Worm (Caenorhabditis elegans): ENCODE results near the gene hlh-15.

Gene hlh-15

ce11 chrX:2433805-2434204 is 20.6 kb upstream of the hlh-15 start:
- no peak for TF ChIP-seq hnd-1 (tag; optimal IDR thresholded peaks at IDR 0.05)
- peak; percentile 41 for TF ChIP-seq B0310.2 (tag; optimal IDR thresholded peaks at IDR 0.05)
- TF ChIP-seq aly-1 (tag; optimal IDR thresholded peaks at IDR 0.05), result no peak
- TF ChIP-seq ets-7 (tag; optimal IDR thresholded peaks at IDR 0.05), result no peak

ce11 chrX:2432459-2432858 is 19.3 kb upstream of the hlh-15 start:
- TF ChIP-seq scrt-1 (GFP tag; IDR thresholded peaks at IDR 0.05) (0 out of 2 replicates have a peak, but pooled peaks have one; percentile 26), hmg-4 (GFP tag; optimal IDR thresholded peaks at IDR 0.05) (peak; percentile 91), ets-7 (tag; optimal IDR thresholded peaks at IDR 0.05) (no peak), ceh-13 (GFP tag; optimal IDR thresholded peaks at IDR 0.05) (no peak), aly-1 (tag; optimal IDR thresholded peaks at IDR 0.05) (peak; percentile 15), B0310.2 (tag; optimal IDR thresholded peaks at IDR 0.05) (peak; percentile 6), hnd-1 (tag; optimal IDR thresholded peaks at IDR 0.05) (no peak), ceh-36 (tag; optimal IDR thresholded peaks at IDR 0.05) (no peak)

- TF ChIP-seq aly-1 (tag; optimal IDR thresholded peaks at IDR 0.05) (no peak), tbx-37 (GFP tag; conservative IDR thresholded peaks at IDR 0.05) (no peak), hnd-1 (tag; optimal IDR thresholded peaks at IDR 0.05) (no peak), ceh-36 (tag; optimal IDR thresholded peaks at IDR 0.05) (no peak), sea-1 (GFP tag; conservative IDR thresholded peaks at IDR 0.05) (no peak), B0310.2 (tag; optimal IDR thresholded peaks at IDR 0.05) (no peak), hmbx-1 (tag; optimal IDR thresholded peaks at IDR 0.05) (no peak), hmg-4 (GFP tag; optimal IDR thresholded peaks at IDR 0.05) (no peak), ama-1 (optimal IDR thresholded peaks at IDR 0.05) (no peak), ets-7 (tag; optimal IDR thresholded peaks at IDR 0.05) (no peak)
Observed at ce11 chrX:2430317-2430716, 17.1 kb upstream of the hlh-15 start.

- TF ChIP-seq hmbx-1 (tag; optimal IDR thresholded peaks at IDR 0.05) (no peak), F13C5.2 (tag; optimal IDR thresholded peaks at IDR 0.05) (no peak), sea-1 (GFP tag; conservative IDR thresholded peaks at IDR 0.05) (no peak), aly-1 (tag; optimal IDR thresholded peaks at IDR 0.05) (no peak), tra-4 (tag; optimal IDR thresholded peaks at IDR 0.05) (no peak), flt-1 (GFP tag; IDR thresholded peaks at IDR 0.05) (no peak), B0310.2 (tag; optimal IDR thresholded peaks at IDR 0.05) (no peak), tbx-11 (GFP tag; IDR thresholded peaks at IDR 0.05) (no peak), hnd-1 (tag; optimal IDR thresholded peaks at IDR 0.05) (no peak), ceh-36 (tag; optimal IDR thresholded peaks at IDR 0.05) (no peak), ceh-13 (GFP tag; optimal IDR thresholded peaks at IDR 0.05) (no peak), scrt-1 (GFP tag; IDR thresholded peaks at IDR 0.05) (no peak), ets-7 (tag; optimal IDR thresholded peaks at IDR 0.05) (no peak), pes-1 (GFP tag; IDR thresholded peaks at IDR 0.05) (no peak), tbx-37 (GFP tag; conservative IDR thresholded peaks at IDR 0.05) (no peak), hmg-4 (GFP tag; optimal IDR thresholded peaks at IDR 0.05) (no peak), ama-1 (optimal IDR thresholded peaks at IDR 0.05) (no peak)
Observed at ce11 chrX:2427404-2427803, 14.2 kb upstream of the hlh-15 start, which contains the start of gene gcy-31. gcy-31 (minus strand) TSS chrX:2427504.

- TF ChIP-seq ets-7 (tag; optimal IDR thresholded peaks at IDR 0.05) (no peak), hmbx-1 (tag; optimal IDR thresholded peaks at IDR 0.05) (no peak), tra-4 (tag; optimal IDR thresholded peaks at IDR 0.05) (no peak), B0310.2 (tag; optimal IDR thresholded peaks at IDR 0.05) (no peak), hnd-1 (tag; optimal IDR thresholded peaks at IDR 0.05) (no peak), tbx-37 (GFP tag; conservative IDR thresholded peaks at IDR 0.05) (no peak), ceh-13 (GFP tag; optimal IDR thresholded peaks at IDR 0.05) (no peak), aly-1 (tag; optimal IDR thresholded peaks at IDR 0.05) (no peak), ama-1 (optimal IDR thresholded peaks at IDR 0.05) (no peak), sea-1 (GFP tag; conservative IDR thresholded peaks at IDR 0.05) (no peak)
Observed at ce11 chrX:2426932-2427331, 13.8 kb upstream of the hlh-15 start.

ce11 chrX:2425284-2425683 is 12.1 kb upstream of the hlh-15 start:
- TF ChIP-seq tbx-37 (GFP tag; conservative IDR thresholded peaks at IDR 0.05), result no peak
- TF ChIP-seq B0310.2 (tag; optimal IDR thresholded peaks at IDR 0.05), result no peak
- no peak for TF ChIP-seq hmbx-1 (tag; optimal IDR thresholded peaks at IDR 0.05)
- TF ChIP-seq ama-1 (optimal IDR thresholded peaks at IDR 0.05), result no peak
- no peak for TF ChIP-seq F13C5.2 (tag; optimal IDR thresholded peaks at IDR 0.05)

ce11 chrX:2422123-2422522 is 8.9 kb upstream of the hlh-15 start:
- TF ChIP-seq tbx-11 (GFP tag; IDR thresholded peaks at IDR 0.05) (no peak), ama-1 (optimal IDR thresholded peaks at IDR 0.05) (no peak), pes-1 (GFP tag; IDR thresholded peaks at IDR 0.05) (no peak), tbx-37 (GFP tag; conservative IDR thresholded peaks at IDR 0.05) (no peak), hmbx-1 (tag; optimal IDR thresholded peaks at IDR 0.05) (no peak), flt-1 (GFP tag; IDR thresholded peaks at IDR 0.05) (no peak), ets-7 (tag; optimal IDR thresholded peaks at IDR 0.05) (no peak), hnd-1 (tag; optimal IDR thresholded peaks at IDR 0.05) (no peak), sea-1 (GFP tag; conservative IDR thresholded peaks at IDR 0.05) (no peak), F13C5.2 (tag; optimal IDR thresholded peaks at IDR 0.05) (no peak), aly-1 (tag; optimal IDR thresholded peaks at IDR 0.05) (no peak), ceh-13 (GFP tag; optimal IDR thresholded peaks at IDR 0.05) (no peak), hmg-4 (GFP tag; optimal IDR thresholded peaks at IDR 0.05) (no peak), ceh-36 (tag; optimal IDR thresholded peaks at IDR 0.05) (no peak), scrt-1 (GFP tag; IDR thresholded peaks at IDR 0.05) (no peak), B0310.2 (tag; optimal IDR thresholded peaks at IDR 0.05) (no peak), tra-4 (tag; optimal IDR thresholded peaks at IDR 0.05) (no peak)

- TF ChIP-seq ceh-13 (GFP tag; optimal IDR thresholded peaks at IDR 0.05), result no peak
- no peak for TF ChIP-seq hmbx-1 (tag; optimal IDR thresholded peaks at IDR 0.05)
- TF ChIP-seq ets-7 (tag; optimal IDR thresholded peaks at IDR 0.05), result no peak
- no peak for TF ChIP-seq tbx-11 (GFP tag; IDR thresholded peaks at IDR 0.05)
- no peak for TF ChIP-seq ceh-36 (tag; optimal IDR thresholded peaks at IDR 0.05)
- no peak for TF ChIP-seq tra-4 (tag; optimal IDR thresholded peaks at IDR 0.05)
- TF ChIP-seq hnd-1 (tag; optimal IDR thresholded peaks at IDR 0.05), result no peak
- no peak for TF ChIP-seq hmg-4 (GFP tag; optimal IDR thresholded peaks at IDR 0.05)
- TF ChIP-seq B0310.2 (tag; optimal IDR thresholded peaks at IDR 0.05), result no peak
- TF ChIP-seq sea-1 (GFP tag; conservative IDR thresholded peaks at IDR 0.05), result no peak
Observed at ce11 chrX:2419777-2420176, 6.6 kb upstream of the hlh-15 start, which contains the start of gene glr-7. glr-7 (minus strand) TSS chrX:2419877.

All from whole organism, early embryonic.